Worm (Caenorhabditis elegans) whole organism, mixed stage, embryonic: ENCODE results near the gene ugt-35.
A peak's percentile ranks its signal among the peaks of the same experiment; 100 is the strongest.

Experiments used
- blmp-1 ChIP-seq: fragments of 150-350 bp; optimal IDR thresholded peaks from 2 replicates; lab custom pipeline; 2014; ENCODE audit warnings: missing biosample characterization, missing genetic modification characterization
- ceh-39 ChIP-seq: fragments of 150-350 bp; optimal IDR thresholded peaks from 2 replicates; lab custom pipeline; 2014; ENCODE audit warnings: missing biosample characterization, missing genetic modification characterization
- elt-3 ChIP-seq: fragments of 150-350 bp; optimal IDR thresholded peaks from 2 replicates; lab custom pipeline; 2014; ENCODE audit warnings: missing biosample characterization, missing genetic modification characterization
- lin-13 ChIP-seq: fragments of 150-350 bp; optimal IDR thresholded peaks from 2 replicates; lab custom pipeline; 2014; ENCODE audit warnings: missing biosample characterization, missing genetic modification characterization
- lsy-2 ChIP-seq: fragments of 150-350 bp; optimal IDR thresholded peaks from 2 replicates; lab custom pipeline; 2014; ENCODE audit warnings: missing biosample characterization, missing genetic modification characterization
- nhr-76 ChIP-seq: sonication (generic microtip); optimal IDR thresholded peaks from 2 replicates; lab custom pipeline; 2017; ENCODE audit warnings: missing biosample characterization, missing genetic modification characterization
- pha-4 ChIP-seq: fragments of 150-350 bp; optimal IDR thresholded peaks from 2 replicates; lab custom pipeline; 2018; ENCODE audit warnings: missing biosample characterization, missing genetic modification reagents, missing genetic modification characterization
- sptf-1 ChIP-seq: sonication (generic microtip); optimal IDR thresholded peaks from 2 replicates; lab custom pipeline; 2017; ENCODE audit warnings: mild to moderate bottlenecking, missing genetic modification characterization, moderate library complexity, missing compliant biosample characterization
- unc-39 ChIP-seq: fragments of 150-350 bp; optimal IDR thresholded peaks from 2 replicates; lab custom pipeline; 2014; ENCODE audit warnings: missing biosample characterization, missing genetic modification characterization
- unc-62 ChIP-seq: fragments of 150-350 bp; optimal IDR thresholded peaks from 2 replicates; lab custom pipeline; 2014; ENCODE audit warnings: missing biosample characterization, missing genetic modification reagents, missing genetic modification characterization
- zip-8 ChIP-seq: fragments of 150-350 bp; optimal IDR thresholded peaks from 2 replicates; lab custom pipeline; 2014; ENCODE audit warnings: missing biosample characterization, missing genetic modification characterization
- ztf-11 ChIP-seq: fragments of 150-350 bp; optimal IDR thresholded peaks from 2 replicates; lab custom pipeline; 2014; ENCODE audit warnings: missing biosample characterization, missing genetic modification characterization

DNA sequence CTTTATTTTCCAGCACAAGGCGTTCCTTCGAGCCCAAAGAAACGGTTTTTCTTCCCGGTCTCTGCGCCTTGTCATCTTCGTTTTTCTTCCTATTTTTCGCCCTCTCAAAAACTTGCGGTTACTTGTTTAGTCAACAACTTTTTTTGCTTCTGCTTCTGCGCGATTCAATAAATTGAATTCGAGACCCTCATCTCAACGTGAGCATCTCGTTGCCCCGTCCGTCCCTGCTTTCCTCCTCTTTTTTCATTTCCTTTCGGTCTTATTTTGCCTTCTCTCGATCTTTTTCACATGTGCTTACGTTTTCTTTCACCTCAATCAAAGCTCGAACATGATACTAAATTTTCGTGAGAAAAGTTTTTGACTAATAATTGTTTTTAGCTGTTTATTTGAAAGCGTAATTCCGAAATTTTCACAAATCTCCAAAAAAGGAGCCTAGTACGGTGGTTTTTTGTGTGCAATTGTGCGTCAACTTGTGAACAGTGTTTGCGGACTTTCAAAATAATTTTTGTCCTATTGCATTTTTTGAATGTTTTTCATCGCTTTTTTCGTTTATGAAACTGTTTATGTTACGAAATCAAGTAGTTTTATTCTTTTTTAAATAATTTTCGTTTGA, 26.0 kb upstream of the ugt-35 start:
- TF ChIP-seq elt-3 = no peak
- no peak for TF ChIP-seq unc-62 (GFP tag; lab: Kevin White, UChicago)
- no peak for TF ChIP-seq blmp-1 (tag; lab: Kevin White, UChicago)
- no peak for TF ChIP-seq unc-39 (tag; lab: Kevin White, UChicago)
- TF ChIP-seq nhr-76 (tag; lab: Kevin White, UChicago) = no peak
- TF ChIP-seq lsy-2 (tag; lab: Kevin White, UChicago) = peak; percentile 83
- TF ChIP-seq lin-13 (tag; lab: Kevin White, UChicago) = no peak
- no peak for TF ChIP-seq sptf-1 (tag; lab: Kevin White, UChicago)
- no peak for TF ChIP-seq ztf-11
- TF ChIP-seq ceh-39 (tag; lab: Kevin White, UChicago) = no peak
- no peak for TF ChIP-seq zip-8 (tag; lab: Kevin White, UChicago)
- no peak for TF ChIP-seq pha-4 (tag; lab: Kevin White, UChicago)
